Worm (Caenorhabditis elegans) whole organism, late embryonic: ENCODE data around the gene erd-2.1.

Experiments
- K09A11.1 ChIP-seq: sonication (generic microtip); optimal IDR thresholded peaks from 2 replicates; lab custom pipeline; 2017; ENCODE audit warnings: antibody characterized with exemption, mild to moderate bottlenecking, missing genetic modification characterization, missing compliant biosample characterization; ENCODE audit not compliant: insufficient read depth
- Y22D7AL.16 ChIP-seq: sonication (generic microtip); optimal IDR thresholded peaks from 2 replicates; lab custom pipeline; 2016; ENCODE audit warnings: missing genetic modification characterization, missing compliant biosample characterization
- ahr-1 ChIP-seq: sonication (generic microtip); optimal IDR thresholded peaks from 2 replicates; lab custom pipeline; 2016; ENCODE audit warnings: missing genetic modification characterization, missing compliant biosample characterization
- ama-1 ChIP-seq: fragments of 150-350 bp; optimal IDR thresholded peaks from 2 replicates; lab custom pipeline; 2014
- ceh-30 ChIP-seq: fragments of 150-350 bp; optimal IDR thresholded peaks from 2 replicates; lab custom pipeline; 2014; ENCODE audit warnings: missing biosample characterization, missing genetic modification characterization
- ceh-31 ChIP-seq: sonication (generic microtip); optimal IDR thresholded peaks from 2 replicates; lab custom pipeline; 2016; ENCODE audit warnings: missing genetic modification characterization, missing compliant biosample characterization
- ceh-34 ChIP-seq: sonication (generic microtip); optimal IDR thresholded peaks from 2 replicates; lab custom pipeline; 2016; ENCODE audit warnings: mild to moderate bottlenecking, missing genetic modification characterization, missing compliant biosample characterization
- ceh-9 ChIP-seq: sonication (generic microtip); optimal IDR thresholded peaks from 2 replicates; lab custom pipeline; 2016; ENCODE audit warnings: mild to moderate bottlenecking, missing genetic modification characterization, inconsistent platforms, missing compliant biosample characterization
- che-1 ChIP-seq: sonication (generic microtip); optimal IDR thresholded peaks from 2 replicates; lab custom pipeline; 2016; ENCODE audit warnings: mild to moderate bottlenecking, missing genetic modification characterization, missing compliant biosample characterization
- dmd-4 ChIP-seq: sonication (generic microtip); optimal IDR thresholded peaks from 2 replicates; lab custom pipeline; 2016; ENCODE audit warnings: borderline replicate concordance, missing genetic modification characterization, missing compliant biosample characterization
- elt-2 ChIP-seq: sonication (generic microtip); optimal IDR thresholded peaks from 2 replicates; lab custom pipeline; 2016; ENCODE audit warnings: missing genetic modification reagents, missing genetic modification characterization, missing compliant biosample characterization
- elt-4 ChIP-seq: sonication (generic microtip); optimal IDR thresholded peaks from 2 replicates; lab custom pipeline; 2016; ENCODE audit warnings: missing genetic modification characterization, missing compliant biosample characterization
- gmeb-2 ChIP-seq: sonication (generic microtip); optimal IDR thresholded peaks from 2 replicates; lab custom pipeline; 2016; ENCODE audit warnings: missing genetic modification characterization, inconsistent platforms, missing compliant biosample characterization
- hlh-13 ChIP-seq: fragments of 200-800 bp; sonication (Bioruptor generic); optimal IDR thresholded peaks from 2 replicates; lab custom pipeline; 2018; ENCODE audit warnings: mild to moderate bottlenecking, missing genetic modification characterization, missing compliant biosample characterization
- hlh-15 ChIP-seq: sonication (generic microtip); optimal IDR thresholded peaks from 2 replicates; lab custom pipeline; 2016; ENCODE audit warnings: missing genetic modification characterization, missing compliant biosample characterization
- hlh-6 ChIP-seq: sonication (generic microtip); optimal IDR thresholded peaks from 2 replicates; lab custom pipeline; 2016; ENCODE audit warnings: missing genotype, missing genetic modification characterization, missing compliant biosample characterization
- hlh-8 ChIP-seq: sonication (generic microtip); optimal IDR thresholded peaks from 2 replicates; lab custom pipeline; 2016; ENCODE audit warnings: missing genotype, missing genetic modification characterization, missing compliant biosample characterization
- lim-6 ChIP-seq: sonication (generic microtip); optimal IDR thresholded peaks from 2 replicates; lab custom pipeline; 2016; ENCODE audit warnings: missing genetic modification characterization, missing compliant biosample characterization
- nfya-1 ChIP-seq: sonication (generic microtip); optimal IDR thresholded peaks from 2 replicates; lab custom pipeline; 2017; ENCODE audit warnings: missing genetic modification characterization, mild to moderate bottlenecking, missing compliant biosample characterization, antibody characterized with exemption, moderate library complexity
- nhr-11 ChIP-seq: fragments of 150-350 bp; optimal IDR thresholded peaks from 2 replicates; lab custom pipeline; 2014; ENCODE audit warnings: missing biosample characterization, missing genetic modification characterization
- nhr-232 ChIP-seq: sonication (generic microtip); optimal IDR thresholded peaks from 2 replicates; lab custom pipeline; 2016; ENCODE audit warnings: missing genetic modification characterization, missing compliant biosample characterization
- npax-4 ChIP-seq: sonication (generic microtip); optimal IDR thresholded peaks from 2 replicates; lab custom pipeline; 2016; ENCODE audit warnings: missing genetic modification characterization, missing compliant biosample characterization
- pag-3 ChIP-seq: sonication (generic microtip); optimal IDR thresholded peaks from 2 replicates; lab custom pipeline; 2016; ENCODE audit warnings: missing compliant biosample characterization, missing genetic modification characterization, borderline replicate concordance
- pat-9 ChIP-seq: fragments of 200-800 bp; sonication (Bioruptor generic); optimal IDR thresholded peaks from 2 replicates; lab custom pipeline; 2018; ENCODE audit warnings: mild to moderate bottlenecking, missing genetic modification characterization, moderate library complexity, missing compliant biosample characterization
- pax-1 ChIP-seq: fragments of 150-350 bp; optimal IDR thresholded peaks from 2 replicates; lab custom pipeline; 2014; ENCODE audit warnings: missing biosample characterization, missing genetic modification characterization
- pha-2 ChIP-seq: sonication (generic microtip); optimal IDR thresholded peaks from 2 replicates; lab custom pipeline; 2017; ENCODE audit warnings: mild to moderate bottlenecking, missing genetic modification characterization, missing compliant biosample characterization
- pha-4 ChIP-seq: fragments of 150-350 bp; optimal IDR thresholded peaks from 2 replicates; lab custom pipeline; 2018; ENCODE audit warnings: missing biosample characterization, missing genetic modification reagents, missing genetic modification characterization
- pqm-1 ChIP-seq: sonication (generic microtip); optimal IDR thresholded peaks from 2 replicates; lab custom pipeline; 2016; ENCODE audit warnings: missing genetic modification characterization, missing compliant biosample characterization
- pros-1 ChIP-seq: fragments of 150-350 bp; optimal IDR thresholded peaks from 2 replicates; lab custom pipeline; 2014; ENCODE audit warnings: missing biosample characterization, missing genetic modification reagents, missing genetic modification characterization
- sdc-2 ChIP-seq: sonication (generic microtip); optimal IDR thresholded peaks from 2 replicates; lab custom pipeline; 2016; ENCODE audit warnings: missing genotype, missing genetic modification characterization, missing compliant biosample characterization
- tbx-2 ChIP-seq: sonication (generic microtip); optimal IDR thresholded peaks from 2 replicates; lab custom pipeline; 2016; ENCODE audit warnings: missing genetic modification characterization, missing compliant biosample characterization
- tbx-7 ChIP-seq: sonication (generic microtip); optimal IDR thresholded peaks from 2 replicates; lab custom pipeline; 2016; ENCODE audit warnings: missing genotype, missing genetic modification characterization, missing compliant biosample characterization
- unc-42 ChIP-seq: sonication (generic microtip); optimal IDR thresholded peaks from 2 replicates; lab custom pipeline; 2016; ENCODE audit warnings: missing genotype, missing genetic modification characterization, missing compliant biosample characterization
- unc-86 ChIP-seq: sonication (generic microtip); optimal IDR thresholded peaks from 2 replicates; lab custom pipeline; 2016; ENCODE audit warnings: missing genetic modification characterization, missing compliant biosample characterization
- zip-5 ChIP-seq: sonication (generic microtip); optimal IDR thresholded peaks from 2 replicates; lab custom pipeline; 2016; ENCODE audit warnings: missing genetic modification characterization, missing compliant biosample characterization
- ztf-16 ChIP-seq: sonication (generic microtip); optimal IDR thresholded peaks from 2 replicates; lab custom pipeline; 2017; ENCODE audit warnings: missing genetic modification characterization, missing compliant biosample characterization

erd-2.1 gene

ce11 chrX:10170598-10170997, 12.0 kb upstream of the erd-2.1 start:
- TF ChIP-seq tbx-2 (tag; lab: Kevin White, UChicago), result no peak
- TF ChIP-seq zip-5 (tag; lab: Kevin White, UChicago), result no peak
- TF ChIP-seq ama-1, result no peak
- TF ChIP-seq ceh-31, result no peak
- no peak for TF ChIP-seq hlh-15 (tag; lab: Kevin White, UChicago)
- TF ChIP-seq unc-86 (tag; lab: Kevin White, UChicago), result no peak
- TF ChIP-seq ztf-16, result no peak
- no peak for TF ChIP-seq nhr-11 (tag; lab: Kevin White, UChicago)
- no peak for TF ChIP-seq pat-9 (tag; lab: Kevin White, UChicago)
- TF ChIP-seq hlh-8, result no peak
- no peak for TF ChIP-seq pag-3

DNA sequence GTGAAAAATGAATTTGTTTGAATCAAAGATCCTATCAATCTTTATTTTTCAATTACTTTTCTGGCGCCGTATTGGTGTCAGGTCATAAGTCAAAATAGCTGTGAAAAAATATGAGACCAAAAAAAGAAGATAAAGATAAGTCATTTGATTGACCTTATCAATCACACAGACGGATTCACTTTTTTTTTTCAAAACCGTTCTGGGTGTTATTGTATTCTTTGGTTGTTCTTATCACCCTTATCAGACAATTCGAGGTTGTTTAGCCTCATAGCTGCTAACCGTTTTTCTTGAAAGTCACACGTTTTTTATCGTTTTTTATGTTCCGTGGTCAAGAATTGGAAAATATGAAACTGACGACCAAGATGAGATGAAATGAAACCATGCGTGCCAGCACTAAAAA, 9.9 kb upstream of the erd-2.1 start:
- TF ChIP-seq gmeb-2 (tag; lab: Kevin White, UChicago) (no peak), elt-4 (tag; lab: Kevin White, UChicago) (no peak), elt-2 (tag; lab: Kevin White, UChicago) (no peak), hlh-13 (GFP tag; lab: Kevin White, UChicago) (no peak), tbx-7 (tag; lab: Kevin White, UChicago) (no peak), nhr-11 (tag; lab: Kevin White, UChicago) (no peak), Y22D7AL.16 (tag; lab: Kevin White, UChicago) (no peak), pha-2 (tag; lab: Kevin White, UChicago) (no peak), pat-9 (tag; lab: Kevin White, UChicago) (no peak), dmd-4 (tag; lab: Kevin White, UChicago) (no peak), nfya-1 (tag; lab: Kevin White, UChicago) (no peak)

DNA sequence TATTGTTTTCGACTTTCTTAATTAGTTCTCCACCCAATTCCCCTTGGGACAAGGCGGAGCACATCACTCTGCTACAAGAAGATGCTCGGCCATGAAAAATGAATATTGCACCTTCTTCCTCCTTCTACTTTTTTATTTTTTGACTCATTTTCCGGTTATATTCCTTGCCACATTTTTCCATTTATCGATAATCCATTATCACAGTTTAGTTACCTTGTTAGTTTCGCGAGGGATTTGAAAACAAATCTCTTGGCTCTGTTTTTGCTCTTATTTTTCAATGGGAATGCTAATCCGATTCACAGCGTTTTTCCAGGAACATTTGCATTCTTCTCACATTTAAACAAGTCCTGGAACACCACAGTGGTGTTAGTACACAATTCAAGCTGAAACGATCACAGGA, 8.4 kb upstream of the erd-2.1 start, which contains the start of gene rnp-9:
Gene rnp-9, plus strand, starts transcription at position 301 of the 400 bp plus-strand sequence.
- TF ChIP-seq npax-4 (tag; lab: Kevin White, UChicago) (no peak), pros-1 (tag; lab: Kevin White, UChicago) (no peak), pha-4 (no peak)

DNA sequence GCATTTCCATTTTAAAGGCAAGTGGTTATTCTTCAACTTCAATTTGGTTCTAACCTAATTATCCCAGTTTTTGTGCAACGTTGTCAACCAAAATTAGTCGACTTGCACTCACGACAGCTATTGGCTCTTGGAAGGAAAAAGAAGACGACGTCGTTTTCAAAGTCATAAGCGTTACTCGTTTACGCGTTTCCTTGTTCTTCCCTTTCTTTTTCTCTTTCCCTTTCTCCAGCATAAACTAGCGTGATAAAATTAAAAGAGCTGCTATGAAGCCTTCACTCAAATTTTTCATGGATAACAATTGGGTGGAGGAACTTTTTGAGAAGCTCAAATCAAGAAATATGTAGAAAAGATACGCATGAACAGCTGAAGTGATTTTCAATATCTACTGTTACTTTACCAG, 4.6 kb upstream of the erd-2.1 start:
- TF ChIP-seq unc-42 (tag; lab: Kevin White, UChicago) (peak; percentile 22), ahr-1 (no peak)

DNA sequence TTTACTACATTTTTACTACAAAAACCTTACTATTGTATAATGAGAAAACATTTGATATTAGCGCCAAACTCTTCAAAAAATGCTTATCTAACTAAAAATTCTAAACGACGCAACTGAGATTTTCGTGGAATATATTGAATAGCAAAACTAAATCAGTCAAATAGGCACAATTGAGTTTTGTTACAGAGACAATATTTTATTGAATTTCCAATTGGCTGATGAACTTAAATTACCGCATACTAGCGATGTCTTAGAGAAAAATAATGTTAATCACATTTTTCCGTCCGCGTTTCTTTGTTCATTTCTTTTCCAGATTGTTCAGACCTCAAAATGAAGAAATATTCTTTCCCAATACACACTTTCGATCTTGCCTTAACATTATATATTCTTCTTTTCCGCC, 3.8 kb upstream of the erd-2.1 start:
- TF ChIP-seq ceh-34 (no peak), sdc-2 (tag; lab: Kevin White, UChicago) (no peak), che-1 (tag; lab: Kevin White, UChicago) (no peak), pax-1 (tag; lab: Kevin White, UChicago) (no peak), lim-6 (no peak), pag-3 (no peak), pqm-1 (tag; lab: Kevin White, UChicago) (no peak), nhr-232 (tag; lab: Kevin White, UChicago) (no peak), ceh-30 (no peak), hlh-6 (tag; lab: Kevin White, UChicago) (no peak), K09A11.1 (no peak), ceh-9 (tag; lab: Kevin White, UChicago) (no peak)
